Fruit fly (Drosophila melanogaster) Kc167 (cell line): Measurements from ENCODE around the gene CG42759.

ENCODE experiments used
- Myc ChIP-seq: fragments of >200 bp; optimal IDR thresholded peaks from 2 replicates; lab custom pipeline; 2017; ENCODE audit warnings: missing external identifiers
- Sin3A ChIP-seq: fragments of >200 bp; optimal IDR thresholded peaks from 2 replicates; lab custom pipeline; 2018; ENCODE audit warnings: missing external identifiers
- h ChIP-seq: fragments of >200 bp; optimal IDR thresholded peaks from 3 replicates; lab custom pipeline; 2018; ENCODE audit warnings: missing external identifiers
- insv ChIP-seq: fragments of >200 bp; optimal IDR thresholded peaks from 3 replicates; lab custom pipeline; 2018; ENCODE audit warnings: missing external identifiers
- psq ChIP-seq: fragments of >200 bp; optimal IDR thresholded peaks from 2 replicates; lab custom pipeline; 2017; ENCODE audit warnings: missing external identifiers
- ttk ChIP-seq: sonication (Bioruptor generic); optimal IDR thresholded peaks from 2 replicates; lab custom pipeline; 2017; ENCODE audit warnings: missing external identifiers

dm6 chr3R:10149667-10150398, 7.0 kb downstream of the CG42759 start:
- TF ChIP-seq h (lab: Kevin White, UChicago) (no peak), Myc (lab: Kevin White, UChicago) (no peak), insv (lab: Kevin White, UChicago) (no peak), Sin3A (lab: Kevin White, UChicago) (no peak), psq (lab: Kevin White, UChicago) (no peak), ttk (lab: Kevin White, UChicago) (no peak)
